Worm (Caenorhabditis elegans): ENCODE data around the gene pqn-48.

Gene pqn-48

DNA sequence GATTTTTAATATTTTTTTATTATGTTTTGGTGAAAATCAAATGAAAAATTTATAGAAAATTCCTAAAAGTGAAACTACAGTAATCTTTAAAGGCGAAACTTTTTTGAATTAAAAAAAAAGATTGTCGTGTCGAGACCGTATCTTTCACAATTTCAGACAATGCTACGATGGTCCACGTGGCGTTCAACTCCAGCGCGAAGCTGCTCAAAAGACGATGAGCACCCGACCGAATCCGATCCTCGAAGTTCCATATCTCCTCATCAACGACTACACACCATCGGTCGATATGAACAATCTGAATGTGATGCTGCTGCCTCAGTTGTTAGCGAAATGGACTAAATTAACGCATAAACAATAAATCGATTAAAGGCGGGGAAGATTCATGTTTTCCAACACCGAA lies 4.0 kb downstream of the pqn-48 start (continued):
- no peak for TF ChIP-seq nhr-10 (tag; optimal IDR thresholded peaks at IDR 0.05)

DNA sequence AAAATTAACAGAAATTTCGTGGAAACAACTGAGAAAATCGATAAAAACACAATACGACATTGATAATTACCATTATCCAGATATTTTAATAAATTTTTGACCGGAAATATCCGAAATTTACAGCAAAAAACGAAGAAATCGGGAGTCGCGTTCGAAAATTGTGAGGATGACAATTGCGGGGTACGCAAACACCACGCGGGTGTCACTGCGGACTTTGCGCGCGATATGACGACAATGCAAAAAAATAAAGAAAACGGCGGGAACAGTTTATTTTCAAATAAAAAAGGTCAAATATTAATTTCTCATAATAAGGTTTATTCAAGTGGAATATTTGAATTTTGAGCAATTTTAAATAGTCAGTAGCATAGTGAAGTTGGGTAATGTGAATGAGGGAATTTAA lies 5.7 kb downstream of the pqn-48 start, which contains the start of gene rpn-11:
Gene rpn-11, minus strand, starts transcription at position 198 of the 400 bp plus-strand sequence.
- TF ChIP-seq ceh-28 (tag; optimal IDR thresholded peaks at IDR 0.05) (no peak), nhr-11 (tag; optimal IDR thresholded peaks at IDR 0.05) (peak; percentile 51), ceh-32 (tag; optimal IDR thresholded peaks at IDR 0.05; ENCODE audit: poor library complexity) (no peak), egl-27 (tag; optimal IDR thresholded peaks at IDR 0.05) (no peak), D1046.2 (GFP tag; IDR thresholded peaks at IDR 0.05) (no peak), nhr-42 (GFP tag; IDR thresholded peaks at IDR 0.05) (peak; percentile 53; the same call in 1 of the 2 replicates), hmg-1.1 (GFP tag; IDR thresholded peaks at IDR 0.05) (peak; percentile 74), gei-8 (GFP tag; optimal IDR thresholded peaks at IDR 0.05) (no peak), tag-97 (GFP tag; IDR thresholded peaks at IDR 0.05) (no peak), daf-8 (GFP tag; IDR thresholded peaks at IDR 0.05) (no peak), lin-13 (GFP tag; optimal IDR thresholded peaks at IDR 0.05) (peak; percentile 81), spr-3 (GFP tag; optimal IDR thresholded peaks at IDR 0.05) (peak; percentile 69), lsy-2 (tag; optimal IDR thresholded peaks at IDR 0.05) (peak; percentile 81 to 97), unc-130 (GFP tag; optimal IDR thresholded peaks at IDR 0.05) (peak; percentile 60), unc-62 (GFP tag; optimal IDR thresholded peaks at IDR 0.05 in 1 of 2) (no peak), unc-62 (tag; optimal IDR thresholded peaks at IDR 0.05) (no peak), mdt-29 (GFP tag; IDR thresholded peaks at IDR 0.05) (no peak), aly-2 (tag; optimal IDR thresholded peaks at IDR 0.05) (no peak), hlh-11 (tag; optimal IDR thresholded peaks at IDR 0.05) (peak; percentile 85), F44E2.7 (GFP tag; IDR thresholded peaks at IDR 0.05) (no peak), rbr-2 (tag; optimal IDR thresholded peaks at IDR 0.05) (peak; percentile 90), lin-1 (GFP tag; IDR thresholded peaks at IDR 0.05) (no peak), nhr-28 (tag; optimal IDR thresholded peaks at IDR 0.05) (peak; percentile 41), saeg-2 (GFP tag; IDR thresholded peaks at IDR 0.05) (no peak), madf-5 (GFP tag; IDR thresholded peaks at IDR 0.05) (no peak), zag-1 (tag; optimal IDR thresholded peaks at IDR 0.05) (no peak), nhr-237 (tag; optimal IDR thresholded peaks at IDR 0.05) (no peak), mdl-1 (tag; optimal IDR thresholded peaks at IDR 0.05) (peak in 1 of 2 experiments; percentile 83), F49E8.2 (tag; optimal IDR thresholded peaks at IDR 0.05; ENCODE audit: borderline replicate concordance) (no peak), nhr-102 (tag; optimal IDR thresholded peaks at IDR 0.05) (peak; percentile 79), zip-2 (tag; optimal IDR thresholded peaks at IDR 0.05) (no peak), daf-12 (tag; optimal IDR thresholded peaks at IDR 0.05) (no peak), lin-15B (tag; optimal IDR thresholded peaks at IDR 0.05) (no peak), Y75B8A.6 (GFP tag; IDR thresholded peaks at IDR 0.05) (0 out of 2 replicates have a peak, but pooled peaks have one; percentile 13), nhr-41 (GFP tag; IDR thresholded peaks at IDR 0.05) (no peak), zfp-3 (GFP tag; conservative IDR thresholded peaks at IDR 0.05) (peak; percentile 92), ama-1 (optimal IDR thresholded peaks at IDR 0.05) (peak; percentile 42), mes-2 (tag; optimal IDR thresholded peaks at IDR 0.05; ENCODE audit: poor library complexity, severe bottlenecking) (peak; percentile 93), snpc-1.2 (GFP tag; IDR thresholded peaks at IDR 0.05) (no peak), mxl-3 (GFP tag; optimal IDR thresholded peaks at IDR 0.05) (peak; percentile 60), spr-1 (tag; optimal IDR thresholded peaks at IDR 0.05) (peak; percentile 50), lin-39 (tag; optimal IDR thresholded peaks at IDR 0.05) (no peak), ztf-7 (tag; optimal IDR thresholded peaks at IDR 0.05) (peak; percentile 46), F26F4.8 (GFP tag; conservative IDR thresholded peaks at IDR 0.05) (no peak), snpc-4 (tag; optimal IDR thresholded peaks at IDR 0.05) (no peak), nhr-111 (GFP tag; optimal IDR thresholded peaks at IDR 0.05) (no peak), lin-29 (GFP tag; IDR thresholded peaks at IDR 0.05) (peak; percentile 74; the same call in 1 of the 2 replicates), attf-4 (tag; optimal IDR thresholded peaks at IDR 0.05) (no peak), mxl-2 (GFP tag; conservative IDR thresholded peaks at IDR 0.05) (0 out of 2 replicates have a peak, but pooled peaks have one; percentile 28), skn-1 (tag; optimal IDR thresholded peaks at IDR 0.05) (no peak)

Data from whole organism, L4 larva.